Worm (Caenorhabditis elegans): ENCODE data around the gene sra-39.

The sra-39 gene

ce11 chrX:13873324-13873933, 29.8 kb downstream of the sra-39 start:
- TF ChIP-seq ceh-19 (GFP tag; optimal IDR thresholded peaks at IDR 0.05), result no peak
- TF ChIP-seq ceh-18 (tag; optimal IDR thresholded peaks at IDR 0.05), result peak; percentile 66
- peak; percentile 83 for TF ChIP-seq unc-55 (GFP tag; optimal IDR thresholded peaks at IDR 0.05)
- TF ChIP-seq ceh-34 (tag; optimal IDR thresholded peaks at IDR 0.05), result peak; percentile 36
- peak; percentile 43 for TF ChIP-seq rnt-1 (tag; optimal IDR thresholded peaks at IDR 0.05)

ce11 chrX:13871110-13871509, 32.1 kb downstream of the sra-39 start:
- no peak for TF ChIP-seq hlh-8 (tag; optimal IDR thresholded peaks at IDR 0.05)
- no peak for TF ChIP-seq eyg-1 (tag; optimal IDR thresholded peaks at IDR 0.05)
- no peak for TF ChIP-seq hlh-6 (tag; optimal IDR thresholded peaks at IDR 0.05)
- TF ChIP-seq tbx-2 (tag; optimal IDR thresholded peaks at IDR 0.05), result no peak
- no peak for TF ChIP-seq tbx-7 (tag; optimal IDR thresholded peaks at IDR 0.05)
- no peak for TF ChIP-seq ceh-2 (tag; optimal IDR thresholded peaks at IDR 0.05)
- TF ChIP-seq ets-4 (tag; optimal IDR thresholded peaks at IDR 0.05), result no peak
- TF ChIP-seq unc-86 (tag; optimal IDR thresholded peaks at IDR 0.05), result no peak
- no peak for TF ChIP-seq pros-1 (tag; optimal IDR thresholded peaks at IDR 0.05)
- no peak for TF ChIP-seq pha-2 (tag; optimal IDR thresholded peaks at IDR 0.05)
- no peak for TF ChIP-seq ceh-14 (tag; optimal IDR thresholded peaks at IDR 0.05)

- TF ChIP-seq pag-3 (tag; optimal IDR thresholded peaks at IDR 0.05; ENCODE audit: borderline replicate concordance), result no peak
- no peak for TF ChIP-seq pax-1 (tag; optimal IDR thresholded peaks at IDR 0.05)
These were observed 39.0 kb downstream of the sra-39 start, which contains the start of gene M03B6.3 for ce11 chrX:13864191-13864590. Gene M03B6.3, minus strand, starts transcription at chrX:13864292.

ce11 chrX:13858693-13859092, 44.5 kb downstream of the sra-39 start, which contains the start of gene M03B6.4:
Gene M03B6.4, plus strand, starts transcription at chrX:13858841.
- TF ChIP-seq ref-2 (tag; optimal IDR thresholded peaks at IDR 0.05) (no peak), hlh-6 (tag; optimal IDR thresholded peaks at IDR 0.05) (no peak), K09A11.1 (tag; optimal IDR thresholded peaks at IDR 0.05; ENCODE audit: insufficient read depth) (no peak), rnt-1 (tag; optimal IDR thresholded peaks at IDR 0.05) (no peak), mec-3 (tag; optimal IDR thresholded peaks at IDR 0.05; ENCODE audit: borderline replicate concordance) (no peak), pha-4 (tag; optimal IDR thresholded peaks at IDR 0.05) (no peak), ceh-22 (tag; optimal IDR thresholded peaks at IDR 0.05) (no peak), ttx-3 (tag; optimal IDR thresholded peaks at IDR 0.05) (no peak), fkh-6 (tag; optimal IDR thresholded peaks at IDR 0.05) (no peak), nhr-232 (tag; optimal IDR thresholded peaks at IDR 0.05) (no peak), ceh-19 (GFP tag; optimal IDR thresholded peaks at IDR 0.05) (no peak), ceh-48 (tag; optimal IDR thresholded peaks at IDR 0.05) (no peak), nhr-11 (tag; optimal IDR thresholded peaks at IDR 0.05) (no peak), pax-1 (tag; optimal IDR thresholded peaks at IDR 0.05) (no peak), pqm-1 (tag; optimal IDR thresholded peaks at IDR 0.05) (no peak), eyg-1 (tag; optimal IDR thresholded peaks at IDR 0.05) (no peak)

ce11 chrX:13855928-13856327, 47.3 kb downstream of the sra-39 start:
- no peak for TF ChIP-seq nhr-232 (tag; optimal IDR thresholded peaks at IDR 0.05)
- no peak for TF ChIP-seq F13H6.1 (tag; optimal IDR thresholded peaks at IDR 0.05)
- no peak for TF ChIP-seq pros-1 (tag; optimal IDR thresholded peaks at IDR 0.05)
- no peak for TF ChIP-seq ceh-6 (GFP tag; optimal IDR thresholded peaks at IDR 0.05)
- no peak for TF ChIP-seq pqm-1 (tag; optimal IDR thresholded peaks at IDR 0.05)
- TF ChIP-seq pag-3 (tag; optimal IDR thresholded peaks at IDR 0.05; ENCODE audit: borderline replicate concordance), result no peak
- no peak for TF ChIP-seq ref-2 (tag; optimal IDR thresholded peaks at IDR 0.05)
- TF ChIP-seq zip-5 (tag; optimal IDR thresholded peaks at IDR 0.05), result no peak
- TF ChIP-seq sox-2 (GFP tag; IDR thresholded peaks at IDR 0.05), result no peak
- no peak for TF ChIP-seq ceh-19 (GFP tag; optimal IDR thresholded peaks at IDR 0.05)
- no peak for TF ChIP-seq tbx-2 (tag; optimal IDR thresholded peaks at IDR 0.05)
- TF ChIP-seq dve-1 (tag; optimal IDR thresholded peaks at IDR 0.05), result no peak
- no peak for TF ChIP-seq lin-11 (tag; optimal IDR thresholded peaks at IDR 0.05)
